Worm (Caenorhabditis elegans) whole organism, mixed stage, embryonic: Measurements from ENCODE around the gene R04B5.6.

Experiments
- M03D4.4 ChIP-seq: sonication (generic microtip); optimal IDR thresholded peaks from 2 replicates; lab custom pipeline; 2017; ENCODE audit warnings: mild to moderate bottlenecking, missing genetic modification characterization, missing compliant biosample characterization
- blmp-1 ChIP-seq: fragments of 150-350 bp; optimal IDR thresholded peaks from 2 replicates; lab custom pipeline; 2014; ENCODE audit warnings: missing biosample characterization, missing genetic modification characterization
- ceh-39 ChIP-seq: fragments of 150-350 bp; optimal IDR thresholded peaks from 2 replicates; lab custom pipeline; 2014; ENCODE audit warnings: missing biosample characterization, missing genetic modification characterization
- ceh-43 ChIP-seq: fragments of 200-800 bp; sonication (Bioruptor generic); optimal IDR thresholded peaks from 2 replicates; lab custom pipeline; 2018; ENCODE audit warnings: mild to moderate bottlenecking, missing genetic modification characterization, moderate library complexity, missing compliant biosample characterization
- ceh-83 ChIP-seq: fragments of 200-800 bp; sonication (Bioruptor generic); optimal IDR thresholded peaks from 2 replicates; lab custom pipeline; 2018; ENCODE audit warnings: mild to moderate bottlenecking, missing genetic modification characterization, missing compliant biosample characterization
- ces-1 ChIP-seq: fragments of 150-350 bp; optimal IDR thresholded peaks from 2 replicates; lab custom pipeline; 2014; ENCODE audit warnings: missing biosample characterization, missing genetic modification reagents, missing genetic modification characterization
- cnd-1 ChIP-seq: fragments of 200-800 bp; sonication (Bioruptor generic); optimal IDR thresholded peaks from 2 replicates; lab custom pipeline; 2018; ENCODE audit warnings: mild to moderate bottlenecking, missing genetic modification characterization, missing compliant biosample characterization
- drap-1 ChIP-seq: fragments of 200-800 bp; sonication (Bioruptor generic); optimal IDR thresholded peaks from 3 replicates; lab custom pipeline; 2018; ENCODE audit warnings: mild to moderate bottlenecking, missing genetic modification characterization, missing compliant biosample characterization
- elt-3 ChIP-seq: fragments of 150-350 bp; optimal IDR thresholded peaks from 2 replicates; lab custom pipeline; 2014; ENCODE audit warnings: missing biosample characterization, missing genetic modification characterization
- flh-1 ChIP-seq: fragments of 200-800 bp; sonication (Bioruptor generic); optimal IDR thresholded peaks from 2 replicates; lab custom pipeline; 2018; ENCODE audit warnings: mild to moderate bottlenecking, missing genetic modification characterization, moderate library complexity, missing compliant biosample characterization
- ham-2 ChIP-seq: fragments of 200-800 bp; sonication (Bioruptor generic); optimal IDR thresholded peaks from 2 replicates; lab custom pipeline; 2018; ENCODE audit warnings: mild to moderate bottlenecking, missing genetic modification characterization, missing compliant biosample characterization
- lin-13 ChIP-seq: fragments of 150-350 bp; optimal IDR thresholded peaks from 2 replicates; lab custom pipeline; 2014; ENCODE audit warnings: missing biosample characterization, missing genetic modification characterization
- lsy-2 ChIP-seq: fragments of 150-350 bp; optimal IDR thresholded peaks from 2 replicates; lab custom pipeline; 2014; ENCODE audit warnings: missing biosample characterization, missing genetic modification characterization
- mab-5 ChIP-seq: fragments of 150-350 bp; optimal IDR thresholded peaks from 2 replicates; lab custom pipeline; 2014; ENCODE audit warnings: missing biosample characterization, missing genetic modification characterization
- mep-1 ChIP-seq: fragments of 150-350 bp; optimal IDR thresholded peaks from 2 replicates; lab custom pipeline; 2017; ENCODE audit warnings: missing biosample characterization, missing genetic modification reagents, missing genetic modification characterization, inconsistent platforms
- mls-2 ChIP-seq: sonication (generic microtip); optimal IDR thresholded peaks from 2 replicates; lab custom pipeline; 2016; ENCODE audit warnings: mild to moderate bottlenecking, missing genetic modification characterization, moderate library complexity, missing compliant biosample characterization
- nhr-12 ChIP-seq: fragments of 150-350 bp; optimal IDR thresholded peaks from 2 replicates; lab custom pipeline; 2014; ENCODE audit warnings: missing biosample characterization, missing genetic modification characterization
- nhr-2 ChIP-seq: fragments of 150-350 bp; optimal IDR thresholded peaks from 2 replicates; lab custom pipeline; 2014; ENCODE audit warnings: missing biosample characterization, missing genetic modification characterization
- nhr-237 ChIP-seq: fragments of 150-350 bp; optimal IDR thresholded peaks from 2 replicates; lab custom pipeline; 2014; ENCODE audit warnings: missing biosample characterization, missing genetic modification characterization
- nhr-76 ChIP-seq: sonication (generic microtip); optimal IDR thresholded peaks from 2 replicates; lab custom pipeline; 2017; ENCODE audit warnings: missing biosample characterization, missing genetic modification characterization
- pha-4 ChIP-seq: fragments of 150-350 bp; optimal IDR thresholded peaks from 2 replicates; lab custom pipeline; 2018; ENCODE audit warnings: missing biosample characterization, missing genetic modification reagents, missing genetic modification characterization
- sem-2 ChIP-seq: fragments of 200-800 bp; sonication (Bioruptor generic); optimal IDR thresholded peaks from 2 replicates; lab custom pipeline; 2018; ENCODE audit warnings: mild to moderate bottlenecking, missing genetic modification characterization, missing compliant biosample characterization
- tbx-8 ChIP-seq: fragments of 200-800 bp; sonication (Bioruptor generic); optimal IDR thresholded peaks from 2 replicates; lab custom pipeline; 2018; ENCODE audit warnings: mild to moderate bottlenecking, missing genetic modification characterization, moderate library complexity, missing compliant biosample characterization
- unc-120 ChIP-seq: sonication (generic microtip); optimal IDR thresholded peaks from 2 replicates; lab custom pipeline; 2017; ENCODE audit warnings: missing genetic modification characterization, missing compliant biosample characterization; ENCODE audit not compliant: poor library complexity, severe bottlenecking
- unc-39 ChIP-seq: fragments of 150-350 bp; optimal IDR thresholded peaks from 2 replicates; lab custom pipeline; 2014; ENCODE audit warnings: missing biosample characterization, missing genetic modification characterization
- unc-62 ChIP-seq: fragments of 150-350 bp; optimal IDR thresholded peaks from 2 replicates; lab custom pipeline; 2014; ENCODE audit warnings: missing biosample characterization, missing genetic modification reagents, missing genetic modification characterization
- zip-8 ChIP-seq: fragments of 150-350 bp; optimal IDR thresholded peaks from 2 replicates; lab custom pipeline; 2014; ENCODE audit warnings: missing biosample characterization, missing genetic modification characterization

R04B5.6 gene

ce11 chrV:10124799-10125548, 40.0 kb downstream of the R04B5.6 start, which contains the start of gene C08B6.10:
Gene C08B6.10 (plus strand): TSS chrV:10125498.
- TF ChIP-seq mep-1 = no peak
- no peak for TF ChIP-seq cnd-1 (tag; lab: Kevin White, UChicago)
- TF ChIP-seq tbx-8 = no peak
- no peak for TF ChIP-seq ceh-39 (tag; lab: Kevin White, UChicago)
- TF ChIP-seq, all 35 proteins: peak for 0

ce11 chrV:10130195-10130594, 45.2 kb downstream of the R04B5.6 start, which contains the start of gene aos-1:
Gene aos-1 (minus strand): TSS chrV:10130295.
- no peak for TF ChIP-seq lsy-2 (tag; lab: Kevin White, UChicago)
- TF ChIP-seq lin-13 = no peak
- TF ChIP-seq M03D4.4 (tag; lab: Kevin White, UChicago) = no peak
- TF ChIP-seq ceh-39 (tag; lab: Kevin White, UChicago) = no peak
- no peak for TF ChIP-seq cnd-1 (tag; lab: Kevin White, UChicago)
- TF ChIP-seq sem-2 (GFP tag; lab: Kevin White, UChicago) = no peak
- no peak for TF ChIP-seq flh-1 (GFP tag; lab: Kevin White, UChicago)
- no peak for TF ChIP-seq mep-1
- no peak for TF ChIP-seq blmp-1 (tag; lab: Kevin White, UChicago)
- no peak for TF ChIP-seq nhr-2
- TF ChIP-seq mab-5 = no peak
- no peak for TF ChIP-seq mls-2
- TF ChIP-seq pha-4 (tag; lab: Kevin White, UChicago) = no peak

- TF ChIP-seq nhr-12 (tag; lab: Kevin White, UChicago) (no peak), nhr-237 (tag; lab: Kevin White, UChicago) (no peak), nhr-2 (no peak), unc-120 (tag; lab: Kevin White, UChicago) (no peak), drap-1 (GFP tag; lab: Kevin White, UChicago) (no peak), ces-1 (GFP tag; lab: Kevin White, UChicago) (no peak), nhr-76 (no peak), ceh-83 (no peak), mab-5 (no peak), unc-39 (tag; lab: Kevin White, UChicago) (no peak), tbx-8 (no peak), elt-3 (tag; lab: Kevin White, UChicago) (no peak), flh-1 (GFP tag; lab: Kevin White, UChicago) (no peak)
Observed at ce11 chrV:10133277-10133676, 48.3 kb downstream of the R04B5.6 start.

- no peak for TF ChIP-seq nhr-12 (tag; lab: Kevin White, UChicago)
- no peak for TF ChIP-seq sem-2 (GFP tag; lab: Kevin White, UChicago)
- TF ChIP-seq lsy-2 (tag; lab: Kevin White, UChicago) = peak; percentile 41
- TF ChIP-seq M03D4.4 (tag; lab: Kevin White, UChicago) = no peak
- TF ChIP-seq drap-1 (GFP tag; lab: Kevin White, UChicago) = no peak
- no peak for TF ChIP-seq zip-8
- peak; percentile 26 for TF ChIP-seq nhr-237 (tag; lab: Kevin White, UChicago)
- TF ChIP-seq ces-1 (GFP tag; lab: Kevin White, UChicago) = peak; percentile 40
- TF ChIP-seq unc-62 (GFP tag; lab: Kevin White, UChicago) = no peak
- TF ChIP-seq blmp-1 (tag; lab: Kevin White, UChicago) = no peak
- TF ChIP-seq ceh-43 (GFP tag; lab: Kevin White, UChicago) = no peak
- no peak for TF ChIP-seq elt-3 (tag; lab: Kevin White, UChicago)
- peak; percentile 26 for TF ChIP-seq pha-4 (tag; lab: Kevin White, UChicago)
- peak; percentile 59 for TF ChIP-seq mep-1
- no peak for TF ChIP-seq unc-120 (tag; lab: Kevin White, UChicago)
- no peak for TF ChIP-seq ham-2 (GFP tag; lab: Kevin White, UChicago)
Observed at ce11 chrV:10134077-10134693, 49.2 kb downstream of the R04B5.6 start, which contains the start of the genes C08B6.18, wdr-20 and C08B6.8. Gene C08B6.18 (minus strand): TSS chrV:10134127. Gene wdr-20 (minus strand): TSS chrV:10134158. Gene C08B6.8 (plus strand): TSS chrV:10134643.
